Fruit fly (Drosophila melanogaster) whole organism, prepupa: Measurements from ENCODE around the gene CG5157.

Experiments
- Blimp-1 ChIP-seq: fragments of 200-800 bp; sonication (Bioruptor generic); optimal IDR thresholded peaks from 3 replicates; lab custom pipeline; 2017; ENCODE audit warnings: missing biosample characterization, missing genetic modification characterization, mild to moderate bottlenecking, moderate library complexity, missing genetic modification reagents
- CG10631 ChIP-seq: fragments of 200-800 bp; sonication (Bioruptor generic); optimal IDR thresholded peaks from 2 replicates; lab custom pipeline; 2016; ENCODE audit warnings: missing biosample characterization, missing genetic modification characterization
- CG10669 ChIP-seq: fragments of 200-800 bp; sonication (Bioruptor generic); optimal IDR thresholded peaks from 3 replicates; lab custom pipeline; 2018; ENCODE audit warnings: missing biosample characterization, mild to moderate bottlenecking, missing genetic modification characterization, moderate library complexity
- CG11294 ChIP-seq: fragments of 200-800 bp; sonication (Bioruptor generic); IDR thresholded peaks from 2 replicates; pipeline ENCODE4 v1.3.6; 2022; ENCODE audit warnings: missing biosample characterization, missing genetic modification characterization
- CG11762 ChIP-seq: fragments of 200-800 bp; sonication (Bioruptor generic); optimal IDR thresholded peaks from 3 replicates; lab custom pipeline; 2016; ENCODE audit warnings: missing biosample characterization, missing genetic modification characterization; ENCODE audit not compliant: insufficient read depth
- CG11902 ChIP-seq: fragments of 200-800 bp; sonication (Bioruptor generic); optimal IDR thresholded peaks from 3 replicates; lab custom pipeline; 2016; ENCODE audit warnings: missing biosample characterization, missing genetic modification characterization
- CG15336 ChIP-seq: fragments of 200-800 bp; sonication (Bioruptor generic); IDR thresholded peaks from 2 replicates; pipeline ENCODE4 v1.3.6; 2022; ENCODE audit warnings: missing biosample characterization, missing genetic modification characterization
- CG1621 ChIP-seq: fragments of 200-800 bp; sonication (Bioruptor generic); optimal IDR thresholded peaks from 3 replicates; lab custom pipeline; 2018; ENCODE audit warnings: missing biosample characterization, mild to moderate bottlenecking, missing genetic modification characterization
- CG16779 ChIP-seq: fragments of 200-800 bp; sonication (Bioruptor generic); optimal IDR thresholded peaks from 3 replicates; lab custom pipeline; 2017; ENCODE audit warnings: missing biosample characterization, mild to moderate bottlenecking, missing genetic modification characterization
- CG3032 ChIP-seq: fragments of 200-800 bp; optimal IDR thresholded peaks from 2 replicates; lab custom pipeline; 2019; ENCODE audit warnings: missing biosample characterization, mild to moderate bottlenecking, missing genetic modification characterization, moderate library complexity
- CG32006 ChIP-seq: fragments of 200-800 bp; sonication (Bioruptor generic); optimal IDR thresholded peaks from 3 replicates; lab custom pipeline; 2017; ENCODE audit warnings: missing biosample characterization, mild to moderate bottlenecking, missing genetic modification characterization
- CG34406 ChIP-seq: fragments of 200-800 bp; sonication (Bioruptor generic); optimal IDR thresholded peaks from 3 replicates; lab custom pipeline; 2016; ENCODE audit warnings: missing biosample characterization, missing genetic modification characterization
- CG4318 ChIP-seq: fragments of 200-800 bp; sonication (Bioruptor generic); optimal IDR thresholded peaks from 3 replicates; lab custom pipeline; 2017; ENCODE audit warnings: missing biosample characterization, mild to moderate bottlenecking, missing genetic modification characterization
- CG6163 ChIP-seq: fragments of 200-800 bp; sonication (Bioruptor generic); IDR thresholded peaks from 3 replicates; pipeline ENCODE4 v1.3.6; 2022; ENCODE audit warnings: missing biosample characterization, missing genetic modification characterization
- CG6276 ChIP-seq: fragments of 200-800 bp; sonication (Bioruptor generic); optimal IDR thresholded peaks from 2 replicates; lab custom pipeline; 2017; ENCODE audit warnings: missing biosample characterization, mild to moderate bottlenecking, missing genetic modification characterization
- CG6792 ChIP-seq: fragments of 200-800 bp; sonication (Bioruptor generic); optimal IDR thresholded peaks from 3 replicates; lab custom pipeline; 2016; ENCODE audit warnings: missing biosample characterization, missing genetic modification characterization
- CG6808 ChIP-seq: fragments of 200-800 bp; sonication (Bioruptor generic); optimal IDR thresholded peaks from 3 replicates; lab custom pipeline; 2017; ENCODE audit warnings: missing biosample characterization, missing genetic modification characterization, mild to moderate bottlenecking, moderate library complexity, missing genetic modification reagents
- CG6854 ChIP-seq: fragments of 200-800 bp; sonication (Bioruptor generic); optimal IDR thresholded peaks from 2 replicates; lab custom pipeline; 2017; ENCODE audit warnings: missing biosample characterization, mild to moderate bottlenecking, missing genetic modification characterization
- CG7368 ChIP-seq: fragments of 200-800 bp; sonication (Bioruptor generic); optimal IDR thresholded peaks from 3 replicates; lab custom pipeline; 2016; ENCODE audit warnings: missing biosample characterization, missing genetic modification characterization
- CG8119 ChIP-seq: fragments of 200-800 bp; sonication (Bioruptor generic); IDR thresholded peaks from 3 replicates; pipeline ENCODE4 v1.3.6; 2022; ENCODE audit warnings: missing biosample characterization, missing genetic modification characterization
- CG8632 ChIP-seq: fragments of 200-800 bp; sonication (Bioruptor generic); optimal IDR thresholded peaks from 3 replicates; lab custom pipeline; 2016; ENCODE audit warnings: missing biosample characterization, missing genetic modification characterization
- CG9139 ChIP-seq: fragments of 200-800 bp; sonication (Bioruptor generic); optimal IDR thresholded peaks from 3 replicates; lab custom pipeline; 2017; ENCODE audit warnings: missing biosample characterization, mild to moderate bottlenecking, missing genetic modification characterization
- Eip75B ChIP-seq: fragments of 200-800 bp; sonication (Bioruptor generic); optimal IDR thresholded peaks from 3 replicates; lab custom pipeline; 2016; ENCODE audit warnings: missing biosample characterization, missing genetic modification characterization
- Eip78C ChIP-seq: fragments of 200-800 bp; sonication (Bioruptor generic); peaks from one replicate; lab custom pipeline; 2016; ENCODE audit warnings: missing biosample characterization, missing genetic modification characterization
- Ets21C ChIP-seq: fragments of 200-800 bp; sonication (Bioruptor generic); optimal IDR thresholded peaks from 3 replicates; lab custom pipeline; 2016; ENCODE audit warnings: missing biosample characterization, missing genetic modification characterization
- Ets96B ChIP-seq: fragments of 200-800 bp; optimal IDR thresholded peaks from 2 replicates; lab custom pipeline; 2019; ENCODE audit warnings: missing biosample characterization, mild to moderate bottlenecking, missing genetic modification characterization, moderate library complexity
- Gug ChIP-seq: fragments of 200-800 bp; sonication (Bioruptor generic); IDR thresholded peaks from 2 replicates; pipeline ENCODE4 v1.3.6; 2022; ENCODE audit warnings: missing biosample characterization, missing genetic modification characterization
- Hr38 ChIP-seq: sonication (Bioruptor generic); optimal IDR thresholded peaks from 2 replicates; lab custom pipeline; 2016; ENCODE audit warnings: missing biosample characterization, missing genetic modification characterization
- Hr39 ChIP-seq: fragments of 200-800 bp; sonication (Bioruptor generic); optimal IDR thresholded peaks from 2 replicates; lab custom pipeline; 2016; ENCODE audit warnings: missing biosample characterization, missing genetic modification characterization
- Hr4 ChIP-seq: fragments of 200-800 bp; sonication (Bioruptor generic); optimal IDR thresholded peaks from 3 replicates; lab custom pipeline; 2016; ENCODE audit warnings: missing biosample characterization, missing genetic modification characterization
- Lpt ChIP-seq: fragments of 200-800 bp; sonication (Bioruptor generic); optimal IDR thresholded peaks from 3 replicates; lab custom pipeline; 2016; ENCODE audit warnings: missing biosample characterization, missing genetic modification characterization
- Met ChIP-seq: fragments of 200-800 bp; sonication (Bioruptor generic); optimal IDR thresholded peaks from 3 replicates; lab custom pipeline; 2016; ENCODE audit warnings: missing biosample characterization, missing genetic modification characterization
- OdsH ChIP-seq: fragments of 200-800 bp; sonication (Bioruptor generic); optimal IDR thresholded peaks from 3 replicates; lab custom pipeline; 2016; ENCODE audit warnings: missing biosample characterization, missing genetic modification characterization
- Sox102F ChIP-seq: fragments of 200-800 bp; sonication (Bioruptor generic); optimal IDR thresholded peaks from 2 replicates; lab custom pipeline; 2016; ENCODE audit warnings: missing biosample characterization, mild to moderate bottlenecking, missing genetic modification characterization
- Sox14 ChIP-seq: fragments of 200-800 bp; sonication (Bioruptor generic); optimal IDR thresholded peaks from 3 replicates; lab custom pipeline; 2016; ENCODE audit warnings: missing biosample characterization, missing genetic modification characterization
- Sox15 ChIP-seq: fragments of 200-800 bp; sonication (Bioruptor generic); optimal IDR thresholded peaks from 3 replicates; lab custom pipeline; 2016; ENCODE audit warnings: missing biosample characterization, missing genetic modification characterization
- acj6 ChIP-seq: fragments of 200-800 bp; sonication (Bioruptor generic); optimal IDR thresholded peaks from 3 replicates; lab custom pipeline; 2016; ENCODE audit warnings: missing biosample characterization, missing genetic modification characterization
- dac ChIP-seq: fragments of 200-800 bp; sonication (Bioruptor generic); optimal IDR thresholded peaks from 2 replicates; lab custom pipeline; 2017; ENCODE audit warnings: missing biosample characterization, mild to moderate bottlenecking, missing genetic modification characterization
- dsx ChIP-seq: fragments of 200-800 bp; optimal IDR thresholded peaks from 3 replicates; lab custom pipeline; 2019; ENCODE audit warnings: missing biosample characterization, mild to moderate bottlenecking, missing genetic modification characterization, moderate library complexity; ENCODE audit not compliant: poor library complexity, severe bottlenecking
- esn ChIP-seq: fragments of 200-800 bp; sonication (Bioruptor generic); optimal IDR thresholded peaks from 2 replicates; lab custom pipeline; 2016; ENCODE audit warnings: missing biosample characterization, mild to moderate bottlenecking, missing genetic modification characterization, moderate library complexity
- fd59A ChIP-seq: fragments of 200-800 bp; sonication (Bioruptor generic); optimal IDR thresholded peaks from 2 replicates; lab custom pipeline; 2017; ENCODE audit warnings: missing biosample characterization, mild to moderate bottlenecking, missing genetic modification characterization, missing genetic modification reagents
- fd85E ChIP-seq: fragments of 200-800 bp; sonication (Bioruptor generic); optimal IDR thresholded peaks from 3 replicates; lab custom pipeline; 2016; ENCODE audit warnings: missing biosample characterization, missing genetic modification characterization
- fkh ChIP-seq: fragments of 200-800 bp; sonication (Bioruptor generic); optimal IDR thresholded peaks from 3 replicates; lab custom pipeline; 2017; ENCODE audit warnings: missing biosample characterization, mild to moderate bottlenecking, missing genetic modification characterization, moderate library complexity
- net ChIP-seq: fragments of 200-800 bp; sonication (Bioruptor generic); optimal IDR thresholded peaks from 3 replicates; lab custom pipeline; 2016; ENCODE audit warnings: missing biosample characterization, missing genetic modification characterization
- pdm3 ChIP-seq: fragments of 200-800 bp; sonication (Bioruptor generic); optimal IDR thresholded peaks from 3 replicates; lab custom pipeline; 2016; ENCODE audit warnings: missing biosample characterization, missing genetic modification characterization
- salr ChIP-seq, 2 experiments: fragments of 200-800 bp; sonication (Bioruptor generic); optimal IDR thresholded peaks; 3 replicates each; lab custom pipeline; 2016 to 2018; ENCODE audit warnings: missing biosample characterization in 2 of 2, missing genetic modification characterization in 2 of 2, mild to moderate bottlenecking in 1 of 2
- spab ChIP-seq: fragments of 200-800 bp; sonication (Bioruptor generic); optimal IDR thresholded peaks from 2 replicates; lab custom pipeline; 2017; ENCODE audit warnings: missing biosample characterization, mild to moderate bottlenecking, missing genetic modification characterization, missing genetic modification reagents
- ss ChIP-seq, 2 experiments: fragments of 200-800 bp; sonication (Bioruptor generic); optimal IDR thresholded peaks; 2 replicates in 1 of 2; 3 replicates in 1 of 2; lab custom pipeline; 2017 to 2018; ENCODE audit warnings: mild to moderate bottlenecking in 2 of 2, missing biosample characterization in 2 of 2, missing genetic modification characterization in 2 of 2, moderate library complexity in 1 of 2
- svp ChIP-seq: fragments of 200-800 bp; sonication (Bioruptor generic); peaks from one replicate; lab custom pipeline; 2016; ENCODE audit warnings: missing biosample characterization, missing genetic modification characterization
- topi ChIP-seq: fragments of 200-800 bp; sonication (Bioruptor generic); optimal IDR thresholded peaks from 3 replicates; lab custom pipeline; 2016; ENCODE audit warnings: missing biosample characterization, missing genetic modification characterization
- vri ChIP-seq: fragments of 200-800 bp; sonication (Bioruptor generic); optimal IDR thresholded peaks from 3 replicates; lab custom pipeline; 2016; ENCODE audit warnings: missing biosample characterization, mild to moderate bottlenecking, missing genetic modification characterization

The CG5157 gene

DNA sequence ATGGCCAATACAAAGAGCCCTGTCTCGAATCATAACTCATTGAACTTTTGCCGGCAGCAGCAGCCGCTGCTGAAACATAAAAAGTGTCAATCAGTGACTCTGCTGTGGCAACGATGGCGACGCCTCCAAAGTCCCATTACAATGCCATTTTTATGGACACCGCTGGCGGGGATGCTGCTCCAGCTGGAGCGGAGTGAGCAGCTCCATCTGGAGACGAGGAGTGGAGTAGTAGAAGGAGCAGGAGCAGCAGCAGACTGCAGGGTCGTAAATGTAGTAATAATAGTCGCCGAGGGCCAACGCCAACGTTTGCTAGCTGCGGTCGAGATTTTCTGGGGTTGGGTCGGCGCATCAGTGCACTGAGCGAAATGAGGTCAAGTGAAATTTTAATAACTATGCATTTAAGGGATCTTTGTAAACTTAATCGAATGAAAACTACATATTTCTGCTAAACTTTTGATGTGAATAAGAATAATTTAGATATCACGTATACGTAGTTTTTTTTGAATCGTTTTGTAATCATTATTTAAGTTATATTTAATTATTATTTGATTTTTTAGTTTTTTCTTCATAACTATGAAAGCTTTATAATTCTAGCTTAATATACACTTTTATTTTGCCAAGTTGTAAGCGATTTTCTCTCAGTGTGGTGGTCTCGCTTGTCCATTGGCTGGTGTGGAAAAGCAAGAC is 31.0 kb upstream of the CG5157 start:
- TF ChIP-seq CG11294 (GFP tag; lab: Robert Waterston, UW) (no peak), Ets96B (peak; percentile 60), CG6854 (no peak), salr (GFP tag; optimal IDR thresholded peaks at IDR 0.05; lab: Kevin White, UChicago) (peak in 1 of 2 experiments; percentile 39), Sox14 (GFP tag; lab: Kevin White, UChicago) (no peak), esn (no peak), CG6163 (GFP tag; lab: Robert Waterston, UW) (no peak), CG10631 (GFP tag; lab: Kevin White, UChicago) (peak; percentile 40), Blimp-1 (GFP tag; lab: Kevin White, UChicago) (no peak), Eip75B (no peak), CG9139 (GFP tag; lab: Kevin White, UChicago) (no peak), Met (GFP tag; lab: Kevin White, UChicago) (no peak), CG7368 (GFP tag; lab: Kevin White, UChicago) (peak; percentile 6), CG15336 (GFP tag; lab: Robert Waterston, UW) (no peak), fd85E (GFP tag; lab: Kevin White, UChicago) (no peak), Lpt (peak; percentile 26), pdm3 (GFP tag; lab: Kevin White, UChicago) (peak; percentile 2), svp (GFP tag; lab: Kevin White, UChicago) (no peak), CG8632 (no peak), Hr38 (GFP tag; lab: Kevin White, UChicago) (no peak), CG3032 (tag; lab: Kevin White, UChicago) (peak; percentile 61), CG16779 (tag; lab: Kevin White, UChicago) (no peak), CG34406 (peak; percentile 26), CG10669 (GFP tag; lab: Kevin White, UChicago) (peak; percentile 16), dac (no peak), Sox15 (GFP tag; lab: Kevin White, UChicago) (no peak), CG6792 (GFP tag; lab: Kevin White, UChicago) (no peak), vri (no peak), fd59A (no peak), CG8119 (GFP tag; lab: Robert Waterston, UW) (no peak), topi (GFP tag; lab: Kevin White, UChicago) (no peak), CG4318 (GFP tag; lab: Kevin White, UChicago) (no peak), fkh (GFP tag; lab: Kevin White, UChicago) (no peak), ss (GFP tag; optimal IDR thresholded peaks at IDR 0.05; lab: Kevin White, UChicago) (peak in 1 of 2 experiments; percentile 43), CG6808 (GFP tag; lab: Kevin White, UChicago) (peak; percentile 21), CG11762 (GFP tag; lab: Kevin White, UChicago) (peak; percentile 23), acj6 (GFP tag; lab: Kevin White, UChicago) (peak; percentile 4), Hr39 (GFP tag; lab: Kevin White, UChicago) (no peak), Ets21C (GFP tag; lab: Kevin White, UChicago) (no peak), CG6276 (no peak), CG1621 (tag; lab: Kevin White, UChicago) (no peak), Hr4 (GFP tag; lab: Kevin White, UChicago) (no peak), CG11902 (GFP tag; lab: Kevin White, UChicago) (no peak), Gug (GFP tag; lab: Robert Waterston, UW) (no peak), spab (GFP tag; lab: Kevin White, UChicago) (peak; percentile 51), CG32006 (GFP tag; lab: Kevin White, UChicago) (peak; percentile 46), net (GFP tag; lab: Kevin White, UChicago) (no peak), OdsH (GFP tag; lab: Kevin White, UChicago) (peak; percentile 23), dsx (GFP tag; lab: Kevin White, UChicago) (peak; percentile 36), Sox102F (GFP tag; lab: Kevin White, UChicago) (no peak), Eip78C (GFP tag; lab: Kevin White, UChicago) (peak; percentile 46)
